Fruit fly (Drosophila melanogaster) whole organism, embryonic: ENCODE measurements around the gene Bicra.

Source experiments
- Adf1 ChIP-seq: fragments of 200-800 bp; sonication (Bioruptor generic); IDR thresholded peaks from 2 replicates; pipeline ENCODE4 v1.3.6; 2022; ENCODE audit warnings: missing biosample characterization, missing genetic modification characterization
- CG10565 ChIP-seq: fragments of 200-800 bp; sonication (Bioruptor generic); optimal IDR thresholded peaks from 3 replicates; lab custom pipeline; 2016; ENCODE audit warnings: missing biosample characterization, mild to moderate bottlenecking, missing genetic modification characterization
- CG10979 ChIP-seq: fragments of 200-800 bp; sonication (Bioruptor generic); optimal IDR thresholded peaks from 2 replicates; lab custom pipeline; 2018; ENCODE audit warnings: missing biosample characterization, mild to moderate bottlenecking, missing genetic modification characterization, moderate library complexity
- CG13424 ChIP-seq: fragments of 200-800 bp; sonication (Bioruptor generic); optimal IDR thresholded peaks from 2 replicates; lab custom pipeline; 2019; ENCODE audit warnings: missing biosample characterization, mild to moderate bottlenecking, missing genetic modification characterization, moderate library complexity
- CG14014 ChIP-seq: fragments of 200-800 bp; sonication (Bioruptor generic); IDR thresholded peaks from 2 replicates; pipeline ENCODE4 v1.3.6; 2022; ENCODE audit warnings: missing biosample characterization, missing genetic modification characterization
- CG14710 ChIP-seq: fragments of 200-800 bp; sonication (Bioruptor generic); optimal IDR thresholded peaks from 3 replicates; lab custom pipeline; 2019; ENCODE audit warnings: missing biosample characterization, mild to moderate bottlenecking, missing genetic modification characterization, moderate library complexity
- CG16813 ChIP-seq: fragments of 200-800 bp; sonication (Bioruptor generic); IDR thresholded peaks from 3 replicates; pipeline ENCODE4 v1.3.6; 2022; ENCODE audit warnings: missing biosample characterization, missing genetic modification characterization; ENCODE audit not compliant: partially characterized antibody
- CG17186 ChIP-seq: fragments of 200-800 bp; sonication (Bioruptor generic); optimal IDR thresholded peaks from 3 replicates; lab custom pipeline; 2017; ENCODE audit warnings: missing biosample characterization, missing genetic modification reagents, missing genetic modification characterization
- CG2202 ChIP-seq: fragments of 200-800 bp; sonication (Bioruptor generic); optimal IDR thresholded peaks from 2 replicates; lab custom pipeline; 2018; ENCODE audit warnings: missing biosample characterization, mild to moderate bottlenecking, missing genetic modification characterization
- CG31365 ChIP-seq: fragments of 200-800 bp; sonication (Bioruptor generic); optimal IDR thresholded peaks from 2 replicates; lab custom pipeline; 2018; ENCODE audit warnings: missing biosample characterization, mild to moderate bottlenecking, missing genetic modification characterization
- CG33213 ChIP-seq: fragments of 200-800 bp; sonication (Bioruptor generic); optimal IDR thresholded peaks from 3 replicates; lab custom pipeline; 2016; ENCODE audit warnings: missing biosample characterization, missing genetic modification characterization
- CG3407 ChIP-seq: fragments of 200-800 bp; sonication (Bioruptor generic); optimal IDR thresholded peaks from 2 replicates; lab custom pipeline; 2018; ENCODE audit warnings: missing biosample characterization, mild to moderate bottlenecking, missing genetic modification characterization
- CG3847 ChIP-seq: fragments of 200-800 bp; sonication (Bioruptor generic); IDR thresholded peaks from 2 replicates; pipeline ENCODE4 v1.3.6; 2022; ENCODE audit warnings: missing biosample characterization, missing genetic modification characterization
- CG4424 ChIP-seq: fragments of 200-800 bp; sonication (Bioruptor generic); optimal IDR thresholded peaks from 3 replicates; lab custom pipeline; 2016; ENCODE audit warnings: missing biosample characterization, missing genetic modification characterization
- CG4820 ChIP-seq: fragments of 200-800 bp; sonication (Bioruptor generic); optimal IDR thresholded peaks from 3 replicates; lab custom pipeline; 2016; ENCODE audit warnings: missing biosample characterization, missing genetic modification characterization
- CG6272 ChIP-seq: fragments of 200-800 bp; sonication (Bioruptor generic); IDR thresholded peaks from 2 replicates; pipeline ENCODE4 v1.3.6; 2022; ENCODE audit warnings: missing biosample characterization, missing genetic modification characterization
- CG6689 ChIP-seq: fragments of 200-800 bp; sonication (Bioruptor generic); IDR thresholded peaks from 2 replicates; pipeline ENCODE4 v1.3.6; 2022; ENCODE audit warnings: missing biosample characterization, missing genetic modification characterization
- CG7839 ChIP-seq: fragments of 200-800 bp; sonication (Bioruptor generic); optimal IDR thresholded peaks from 3 replicates; lab custom pipeline; 2018; ENCODE audit warnings: missing biosample characterization, mild to moderate bottlenecking, missing genetic modification characterization, moderate library complexity
- CG7963 ChIP-seq: fragments of 200-800 bp; sonication (Bioruptor generic); IDR thresholded peaks from 3 replicates; pipeline ENCODE4 v1.3.6; 2022; ENCODE audit warnings: missing biosample characterization, missing genetic modification characterization; ENCODE audit not compliant: partially characterized antibody
- CG9817 ChIP-seq: fragments of 200-800 bp; sonication (Bioruptor generic); optimal IDR thresholded peaks from 2 replicates; lab custom pipeline; 2018; ENCODE audit warnings: missing biosample characterization, mild to moderate bottlenecking, missing genetic modification characterization, moderate library complexity
- CG9876 ChIP-seq: fragments of 200-800 bp; sonication (Bioruptor generic); optimal IDR thresholded peaks from 2 replicates; lab custom pipeline; 2016; ENCODE audit warnings: missing biosample characterization, missing genetic modification characterization
- Dad ChIP-seq: fragments of 200-800 bp; sonication (Bioruptor generic); optimal IDR thresholded peaks from 3 replicates; lab custom pipeline; 2016; ENCODE audit warnings: missing biosample characterization, missing genetic modification characterization
- Dbx ChIP-seq: fragments of 200-800 bp; sonication (Bioruptor generic); IDR thresholded peaks from 3 replicates; pipeline ENCODE4 v1.3.6; 2022; ENCODE audit warnings: missing biosample characterization, missing genetic modification characterization
- Doc3 ChIP-seq: fragments of 200-800 bp; sonication (Bioruptor generic); IDR thresholded peaks from 3 replicates; pipeline ENCODE4 v1.3.6; 2022; ENCODE audit warnings: missing biosample characterization, missing genetic modification characterization; ENCODE audit not compliant: partially characterized antibody
- Dp ChIP-seq: fragments of 200-800 bp; sonication (Bioruptor generic); optimal IDR thresholded peaks from 2 replicates; lab custom pipeline; 2018; ENCODE audit warnings: missing biosample characterization, mild to moderate bottlenecking, missing genetic modification characterization, moderate library complexity
- E2f2 ChIP-seq: fragments of 200-800 bp; sonication (Bioruptor generic); IDR thresholded peaks from 2 replicates; pipeline ENCODE4 v1.3.6; 2022; ENCODE audit warnings: missing biosample characterization, missing genetic modification characterization
- Eip74EF ChIP-seq, 2 experiments: fragments of 200-800 bp in 1 of 2; fragments of >200 bp in 1 of 2; sonication (Bioruptor generic) in 1 of 2; optimal IDR thresholded peaks; 2 replicates each; lab custom pipeline; 2017 to 2019; ENCODE audit warnings: missing biosample characterization in 2 of 2, missing genetic modification characterization in 2 of 2, mild to moderate bottlenecking in 1 of 2, moderate library complexity in 1 of 2
- Elba2 ChIP-seq: fragments of 200-800 bp; sonication (Bioruptor generic); optimal IDR thresholded peaks from 3 replicates; lab custom pipeline; 2016; ENCODE audit warnings: missing biosample characterization, missing genetic modification characterization
- Hr39 ChIP-seq: fragments of >200 bp; optimal IDR thresholded peaks from 2 replicates; lab custom pipeline; 2017
- Hr78 ChIP-seq, 2 experiments: fragments of 200-800 bp in 1 of 2; fragments of >200 bp in 1 of 2; sonication (Bioruptor generic) in 1 of 2; optimal IDR thresholded peaks; 2 replicates each; lab custom pipeline; 2017 to 2019; ENCODE audit warnings: missing biosample characterization in 2 of 2, missing genetic modification characterization in 2 of 2, mild to moderate bottlenecking in 1 of 2, moderate library complexity in 1 of 2
- Hsf ChIP-seq: fragments of 200-800 bp; sonication (Bioruptor generic); optimal IDR thresholded peaks from 3 replicates; lab custom pipeline; 2016; ENCODE audit warnings: missing biosample characterization, missing genetic modification characterization
- Nf-YA ChIP-seq: fragments of 200-800 bp; sonication (Bioruptor generic); IDR thresholded peaks from 2 replicates; pipeline ENCODE4 v1.3.6; 2022; ENCODE audit warnings: missing biosample characterization, missing genetic modification characterization
- Side ChIP-seq: fragments of 200-800 bp; sonication (Bioruptor generic); optimal IDR thresholded peaks from 2 replicates; lab custom pipeline; 2016; ENCODE audit warnings: missing biosample characterization, missing genetic modification characterization
- Sox102F ChIP-seq: fragments of 200-800 bp; sonication (Bioruptor generic); optimal IDR thresholded peaks from 2 replicates; lab custom pipeline; 2018; ENCODE audit warnings: missing biosample characterization, mild to moderate bottlenecking, missing genetic modification characterization, moderate library complexity
- Sry-δ ChIP-seq: fragments of 200-800 bp; sonication (Bioruptor generic); optimal IDR thresholded peaks from 2 replicates; lab custom pipeline; 2016; ENCODE audit warnings: missing biosample characterization, missing genetic modification characterization
- Stat92E ChIP-seq, 3 experiments: fragments of >200 bp in 2 of 3; fragments of 200-800 bp in 1 of 3; sonication (Bioruptor generic) in 1 of 3; optimal IDR thresholded peaks; 2 replicates each; lab custom pipeline; 2017 to 2019; ENCODE audit warnings: missing biosample characterization in 3 of 3, missing genetic modification characterization in 3 of 3, mild to moderate bottlenecking in 1 of 3, moderate library complexity in 1 of 3
- abd-A ChIP-seq: fragments of 200-800 bp; sonication (Bioruptor generic); optimal IDR thresholded peaks from 3 replicates; lab custom pipeline; 2019; ENCODE audit warnings: missing biosample characterization, mild to moderate bottlenecking, missing genetic modification characterization, moderate library complexity
- ash1 ChIP-seq: fragments of 200-800 bp; sonication (Bioruptor generic); optimal IDR thresholded peaks from 2 replicates; lab custom pipeline; 2018; ENCODE audit warnings: missing biosample characterization, mild to moderate bottlenecking, missing genetic modification characterization
- cas ChIP-seq: fragments of 200-800 bp; sonication (Bioruptor generic); IDR thresholded peaks from 2 replicates; pipeline ENCODE4 v1.3.6; 2022; ENCODE audit warnings: missing biosample characterization, missing genetic modification characterization
- da ChIP-seq: fragments of 200-800 bp; sonication (Bioruptor generic); optimal IDR thresholded peaks from 2 replicates; lab custom pipeline; 2016; ENCODE audit warnings: missing biosample characterization, missing genetic modification characterization
- eyg ChIP-seq: fragments of 200-800 bp; sonication (Bioruptor generic); optimal IDR thresholded peaks from 3 replicates; lab custom pipeline; 2016; ENCODE audit warnings: missing biosample characterization, missing genetic modification characterization
- fd102C ChIP-seq: fragments of 200-800 bp; sonication (Bioruptor generic); optimal IDR thresholded peaks from 2 replicates; lab custom pipeline; 2018; ENCODE audit warnings: missing biosample characterization, mild to moderate bottlenecking, missing genetic modification characterization, moderate library complexity
- fd96Cb ChIP-seq: fragments of 200-800 bp; sonication (Bioruptor generic); optimal IDR thresholded peaks from 2 replicates; lab custom pipeline; 2018; ENCODE audit warnings: missing biosample characterization, mild to moderate bottlenecking, missing genetic modification characterization, moderate library complexity
- gro ChIP-seq: fragments of 200-800 bp; sonication (Bioruptor generic); optimal IDR thresholded peaks from 2 replicates; lab custom pipeline; 2016; ENCODE audit warnings: missing biosample characterization, missing genetic modification characterization
- mirr ChIP-seq: fragments of 200-800 bp; sonication (Bioruptor generic); optimal IDR thresholded peaks from 3 replicates; lab custom pipeline; 2018; ENCODE audit warnings: missing biosample characterization, mild to moderate bottlenecking, missing genetic modification characterization
- odd ChIP-seq: fragments of 200-800 bp; sonication (Bioruptor generic); optimal IDR thresholded peaks from 2 replicates; lab custom pipeline; 2017; ENCODE audit warnings: missing biosample characterization, mild to moderate bottlenecking, missing genetic modification characterization
- pum ChIP-seq: fragments of 200-800 bp; sonication (Bioruptor generic); optimal IDR thresholded peaks from 2 replicates; lab custom pipeline; 2016; ENCODE audit warnings: missing biosample characterization, missing genetic modification characterization
- ro ChIP-seq: fragments of 200-800 bp; sonication (Bioruptor generic); IDR thresholded peaks from 2 replicates; pipeline ENCODE4 v1.3.6; 2022; ENCODE audit warnings: missing biosample characterization, missing genetic modification characterization
- sisA ChIP-seq: fragments of 200-800 bp; sonication (Bioruptor generic); IDR thresholded peaks from 2 replicates; pipeline ENCODE4 v1.3.6; 2022; ENCODE audit warnings: missing biosample characterization, missing genetic modification characterization
- vfl ChIP-seq: fragments of 200-800 bp; sonication (Bioruptor generic); optimal IDR thresholded peaks from 2 replicates; lab custom pipeline; 2016; ENCODE audit warnings: missing biosample characterization, missing genetic modification characterization
- vnd ChIP-seq: fragments of 200-800 bp; sonication (Bioruptor generic); IDR thresholded peaks from 3 replicates; pipeline ENCODE4 v1.3.6; 2022; ENCODE audit warnings: missing biosample characterization, missing genetic modification characterization; ENCODE audit not compliant: partially characterized antibody

Gene Bicra

dm6 chr3R:29062717-29063206 is at the start of gene Bicra, which contains the start of gene Cul5 (continued):
- TF ChIP-seq E2f2 (GFP tag; lab: Robert Waterston, UW) (0 out of 2 replicates have a peak, but pooled peaks have one; percentile 57), CG6689 (GFP tag; lab: Robert Waterston, UW) (no peak), abd-A (tag; lab: Kevin White, UChicago) (no peak), CG14710 (tag; lab: Kevin White, UChicago) (no peak), Sox102F (no peak), CG33213 (GFP tag; lab: Kevin White, UChicago) (peak; percentile 9), gro (GFP tag; lab: Kevin White, UChicago) (peak; percentile 76), Adf1 (GFP tag; lab: Robert Waterston, UW) (no peak), Dbx (no peak), CG3847 (GFP tag; lab: Robert Waterston, UW) (no peak), ash1 (GFP tag; lab: Kevin White, UChicago) (no peak), Side (no peak), Hsf (GFP tag; lab: Kevin White, UChicago) (no peak), CG9817 (tag; lab: Kevin White, UChicago) (no peak), cas (GFP tag; lab: Robert Waterston, UW) (no peak), Dp (GFP tag; lab: Kevin White, UChicago) (peak; percentile 63), Dad (GFP tag; lab: Kevin White, UChicago) (no peak), pum (GFP tag; lab: Kevin White, UChicago) (no peak), CG6272 (GFP tag; lab: Robert Waterston, UW) (peak; percentile 11; the same call in 1 of the 2 replicates), fd96Cb (tag; lab: Kevin White, UChicago) (no peak), CG13424 (no peak), mirr (GFP tag; lab: Kevin White, UChicago) (peak; percentile 4), CG9876 (no peak), da (GFP tag; lab: Kevin White, UChicago) (no peak), Hr78 (GFP tag; optimal IDR thresholded peaks at IDR 0.05; lab: Kevin White, UChicago) (no peak), Doc3 (GFP tag; lab: Robert Waterston, UW) (peak; percentile 81; the same call in 2 of the 3 replicates), CG7839 (tag; lab: Kevin White, UChicago) (no peak), CG17186 (GFP tag; lab: Kevin White, UChicago) (no peak), Nf-YA (no peak), CG3407 (GFP tag; lab: Kevin White, UChicago) (no peak), ro (GFP tag; lab: Robert Waterston, UW) (no peak), fd102C (no peak), Hr39 (no peak), vfl (GFP tag; lab: Kevin White, UChicago) (no peak), CG10565 (no peak), odd (GFP tag; lab: Kevin White, UChicago) (no peak), CG16813 (GFP tag; lab: Robert Waterston, UW) (peak; percentile 90), CG31365 (tag; lab: Kevin White, UChicago) (no peak), Sry-δ (GFP tag; lab: Kevin White, UChicago) (peak; percentile 80), CG2202 (tag; lab: Kevin White, UChicago) (no peak), CG4424 (GFP tag; lab: Kevin White, UChicago) (no peak), Eip74EF (GFP tag; optimal IDR thresholded peaks at IDR 0.05; lab: Kevin White, UChicago) (no peak), CG14014 (GFP tag; lab: Robert Waterston, UW) (no peak), sisA (GFP tag; lab: Robert Waterston, UW) (no peak), CG7963 (GFP tag; lab: Robert Waterston, UW) (peak; percentile 92), eyg (no peak), vnd (GFP tag; lab: Robert Waterston, UW) (peak; percentile 86; the same call in 1 of the 3 replicates), Elba2 (GFP tag; lab: Kevin White, UChicago) (no peak), Stat92E (GFP tag; optimal IDR thresholded peaks at IDR 0.05; lab: Kevin White, UChicago) (peak in 1 of 3 experiments; percentile 61), CG10979 (tag; lab: Kevin White, UChicago) (no peak), CG4820 (GFP tag; lab: Kevin White, UChicago) (no peak)
